Fruit fly (Drosophila melanogaster) whole organism, embryonic: ENCODE data around the gene CG14913.
A peak's percentile ranks its signal among the peaks of the same experiment; 100 is the strongest.

Source experiments
- Ada2b ChIP-seq: fragments of 200-800 bp; sonication (Bioruptor generic); IDR thresholded peaks from 2 replicates; pipeline ENCODE4 v1.3.6; 2022; ENCODE audit warnings: missing biosample characterization, missing genetic modification characterization
- Aef1 ChIP-seq: fragments of 200-800 bp; sonication (Bioruptor generic); IDR thresholded peaks from 3 replicates; pipeline ENCODE4 v1.3.6; 2022; ENCODE audit warnings: missing biosample characterization, missing genetic modification characterization
- Atf-2 ChIP-seq: fragments of 200-800 bp; sonication (Bioruptor generic); optimal IDR thresholded peaks from 2 replicates; lab custom pipeline; 2016; ENCODE audit warnings: missing biosample characterization, missing genetic modification characterization
- CG10366 ChIP-seq: fragments of 200-800 bp; sonication (Bioruptor generic); IDR thresholded peaks from 2 replicates; pipeline ENCODE4 v1.3.6; 2022; ENCODE audit warnings: missing biosample characterization, missing genetic modification characterization
- CG10979 ChIP-seq: fragments of 200-800 bp; sonication (Bioruptor generic); optimal IDR thresholded peaks from 2 replicates; lab custom pipeline; 2018; ENCODE audit warnings: missing biosample characterization, mild to moderate bottlenecking, missing genetic modification characterization, moderate library complexity
- CG11093 ChIP-seq: fragments of 200-800 bp; sonication (Bioruptor generic); IDR thresholded peaks from 3 replicates; pipeline ENCODE4 v1.3.6; 2022; ENCODE audit warnings: missing biosample characterization, missing genetic modification characterization
- CG11398 ChIP-seq: fragments of 200-800 bp; sonication (Bioruptor generic); optimal IDR thresholded peaks from 2 replicates; lab custom pipeline; 2016; ENCODE audit warnings: missing biosample characterization, missing genetic modification characterization
- CG11560 ChIP-seq: fragments of 200-800 bp; sonication (Bioruptor generic); IDR thresholded peaks from 3 replicates; pipeline ENCODE4 v1.3.6; 2022; ENCODE audit warnings: missing biosample characterization, missing genetic modification characterization
- CG12299 ChIP-seq: fragments of 200-800 bp; sonication (Bioruptor generic); optimal IDR thresholded peaks from 2 replicates; lab custom pipeline; 2018; ENCODE audit warnings: missing biosample characterization, mild to moderate bottlenecking, missing genetic modification characterization
- CG14050 ChIP-seq: fragments of 200-800 bp; sonication (Bioruptor generic); IDR thresholded peaks from 3 replicates; pipeline ENCODE4 v1.3.6; 2022; ENCODE audit warnings: missing biosample characterization, missing genetic modification characterization
- CG14710 ChIP-seq: fragments of 200-800 bp; sonication (Bioruptor generic); optimal IDR thresholded peaks from 3 replicates; lab custom pipeline; 2019; ENCODE audit warnings: missing biosample characterization, mild to moderate bottlenecking, missing genetic modification characterization, moderate library complexity
- CG14860 ChIP-seq: fragments of 200-800 bp; sonication (Bioruptor generic); IDR thresholded peaks from 3 replicates; pipeline ENCODE4 v1.3.6; 2022; ENCODE audit warnings: missing biosample characterization, missing genetic modification characterization; ENCODE audit not compliant: partially characterized antibody
- CG16863 ChIP-seq: fragments of 200-800 bp; sonication (Bioruptor generic); optimal IDR thresholded peaks from 3 replicates; lab custom pipeline; 2016; ENCODE audit warnings: missing biosample characterization, missing genetic modification characterization
- CG17359 ChIP-seq: fragments of 200-800 bp; sonication (Bioruptor generic); optimal IDR thresholded peaks from 3 replicates; lab custom pipeline; 2018; ENCODE audit warnings: missing biosample characterization, mild to moderate bottlenecking, missing genetic modification characterization, moderate library complexity
- CG18262 ChIP-seq: fragments of 200-800 bp; optimal IDR thresholded peaks from 3 replicates; lab custom pipeline; 2019; ENCODE audit warnings: missing biosample characterization, mild to moderate bottlenecking, missing genetic modification characterization, moderate library complexity
- CG2120 ChIP-seq: fragments of 200-800 bp; sonication (Bioruptor generic); optimal IDR thresholded peaks from 3 replicates; lab custom pipeline; 2016; ENCODE audit warnings: missing biosample characterization, missing genetic modification characterization
- CG30431 ChIP-seq: fragments of 200-800 bp; sonication (Bioruptor generic); optimal IDR thresholded peaks from 2 replicates; lab custom pipeline; 2017; ENCODE audit warnings: missing biosample characterization, missing genetic modification characterization
- CG31388 ChIP-seq: fragments of 200-800 bp; sonication (Bioruptor generic); optimal IDR thresholded peaks from 2 replicates; lab custom pipeline; 2016; ENCODE audit warnings: missing biosample characterization, missing genetic modification characterization
- CG34376 ChIP-seq: fragments of 200-800 bp; sonication (Bioruptor generic); optimal IDR thresholded peaks from 2 replicates; lab custom pipeline; 2018; ENCODE audit warnings: missing biosample characterization, mild to moderate bottlenecking, missing genetic modification characterization
- CG4328 ChIP-seq: fragments of 200-800 bp; sonication (Bioruptor generic); optimal IDR thresholded peaks from 3 replicates; lab custom pipeline; 2017; ENCODE audit warnings: missing biosample characterization, missing genetic modification reagents, missing genetic modification characterization
- CG4707 ChIP-seq: fragments of 200-800 bp; sonication (Bioruptor generic); optimal IDR thresholded peaks from 2 replicates; lab custom pipeline; 2018; ENCODE audit warnings: missing biosample characterization, mild to moderate bottlenecking, missing genetic modification characterization, moderate library complexity
- D19A ChIP-seq: fragments of 200-800 bp; optimal IDR thresholded peaks from 3 replicates; lab custom pipeline; 2019; ENCODE audit warnings: missing biosample characterization, mild to moderate bottlenecking, missing genetic modification characterization, moderate library complexity
- Eip74EF ChIP-seq, 2 experiments: fragments of 200-800 bp in 1 of 2; fragments of >200 bp in 1 of 2; sonication (Bioruptor generic) in 1 of 2; optimal IDR thresholded peaks; 2 replicates each; lab custom pipeline; 2017 to 2019; ENCODE audit warnings: missing biosample characterization in 2 of 2, missing genetic modification characterization in 2 of 2, mild to moderate bottlenecking in 1 of 2, moderate library complexity in 1 of 2
- Elba2 ChIP-seq: fragments of 200-800 bp; sonication (Bioruptor generic); optimal IDR thresholded peaks from 3 replicates; lab custom pipeline; 2016; ENCODE audit warnings: missing biosample characterization, missing genetic modification characterization
- HHEX ChIP-seq: fragments of 200-800 bp; sonication (Bioruptor generic); optimal IDR thresholded peaks from 3 replicates; lab custom pipeline; 2017; ENCODE audit warnings: missing biosample characterization, mild to moderate bottlenecking, missing genetic modification characterization, missing genetic modification reagents
- Hr78 ChIP-seq, 2 experiments: fragments of 200-800 bp in 1 of 2; fragments of >200 bp in 1 of 2; sonication (Bioruptor generic) in 1 of 2; optimal IDR thresholded peaks; 2 replicates each; lab custom pipeline; 2017 to 2019; ENCODE audit warnings: missing biosample characterization in 2 of 2, missing genetic modification characterization in 2 of 2, mild to moderate bottlenecking in 1 of 2, moderate library complexity in 1 of 2
- MESR4 ChIP-seq: fragments of 200-800 bp; sonication (Bioruptor generic); optimal IDR thresholded peaks from 2 replicates; lab custom pipeline; 2018; ENCODE audit warnings: missing biosample characterization, mild to moderate bottlenecking, missing genetic modification characterization, moderate library complexity
- Nf-YC ChIP-seq: fragments of 200-800 bp; optimal IDR thresholded peaks from 3 replicates; lab custom pipeline; 2019; ENCODE audit warnings: missing biosample characterization, mild to moderate bottlenecking, missing genetic modification characterization, moderate library complexity
- Oaz ChIP-seq: fragments of 200-800 bp; sonication (Bioruptor generic); IDR thresholded peaks from 2 replicates; pipeline ENCODE4 v1.3.6; 2022; ENCODE audit warnings: missing biosample characterization, missing genetic modification characterization
- Xbp1 ChIP-seq: fragments of 200-800 bp; sonication (Bioruptor generic); optimal IDR thresholded peaks from 3 replicates; lab custom pipeline; 2016; ENCODE audit warnings: missing biosample characterization, mild to moderate bottlenecking, missing genetic modification characterization
- abd-A ChIP-seq: fragments of 200-800 bp; sonication (Bioruptor generic); optimal IDR thresholded peaks from 3 replicates; lab custom pipeline; 2019; ENCODE audit warnings: missing biosample characterization, mild to moderate bottlenecking, missing genetic modification characterization, moderate library complexity
- ase ChIP-seq: fragments of 200-800 bp; sonication (Bioruptor generic); IDR thresholded peaks from 3 replicates; pipeline ENCODE4 v1.3.6; 2022; ENCODE audit warnings: missing biosample characterization, missing genetic modification characterization
- bsh ChIP-seq, 2 experiments: fragments of 200-800 bp; sonication (Bioruptor generic); optimal IDR thresholded peaks; 2 replicates each; lab custom pipeline; 2017 to 2018; ENCODE audit warnings: mild to moderate bottlenecking in 2 of 2, missing biosample characterization in 2 of 2, missing genetic modification characterization in 2 of 2, moderate library complexity in 1 of 2
- cato ChIP-seq: fragments of 200-800 bp; sonication (Bioruptor generic); optimal IDR thresholded peaks from 2 replicates; lab custom pipeline; 2016; ENCODE audit warnings: missing biosample characterization, missing genetic modification characterization, borderline replicate concordance
- crp ChIP-seq, 2 experiments: fragments of 200-800 bp; sonication (Bioruptor generic); optimal IDR thresholded peaks; 2 replicates in 1 of 2; 3 replicates in 1 of 2; lab custom pipeline; 2017; ENCODE audit warnings: missing biosample characterization in 2 of 2, missing genetic modification characterization in 2 of 2, mild to moderate bottlenecking in 1 of 2, moderate library complexity in 1 of 2
- dysf ChIP-seq: fragments of 200-800 bp; sonication (Bioruptor generic); IDR thresholded peaks from 3 replicates; pipeline ENCODE4 v1.3.6; 2022; ENCODE audit warnings: missing biosample characterization, missing genetic modification characterization
- ham ChIP-seq: fragments of 200-800 bp; sonication (Bioruptor generic); IDR thresholded peaks from 2 replicates; pipeline ENCODE4 v1.3.6; 2022; ENCODE audit warnings: missing biosample characterization, missing genetic modification characterization
- hbn ChIP-seq: fragments of 200-800 bp; sonication (Bioruptor generic); IDR thresholded peaks from 2 replicates; pipeline ENCODE4 v1.3.6; 2022; ENCODE audit warnings: missing biosample characterization, missing genetic modification characterization; ENCODE audit not compliant: partially characterized antibody
- ind ChIP-seq: fragments of 200-800 bp; sonication (Bioruptor generic); optimal IDR thresholded peaks from 3 replicates; lab custom pipeline; 2016; ENCODE audit warnings: missing biosample characterization, missing genetic modification characterization
- jumu ChIP-seq: fragments of 200-800 bp; sonication (Bioruptor generic); optimal IDR thresholded peaks from 3 replicates; lab custom pipeline; 2016; ENCODE audit warnings: missing biosample characterization, missing genetic modification characterization
- oc ChIP-seq: fragments of 200-800 bp; sonication (Bioruptor generic); optimal IDR thresholded peaks from 2 replicates; lab custom pipeline; 2018; ENCODE audit warnings: missing biosample characterization, mild to moderate bottlenecking, missing genetic modification characterization, moderate library complexity
- odd ChIP-seq: fragments of 200-800 bp; sonication (Bioruptor generic); optimal IDR thresholded peaks from 2 replicates; lab custom pipeline; 2017; ENCODE audit warnings: missing biosample characterization, mild to moderate bottlenecking, missing genetic modification characterization
- pnt ChIP-seq: fragments of 200-800 bp; sonication (Bioruptor generic); optimal IDR thresholded peaks from 3 replicates; lab custom pipeline; 2016; ENCODE audit warnings: missing biosample characterization, missing genetic modification characterization
- ro ChIP-seq: fragments of 200-800 bp; sonication (Bioruptor generic); IDR thresholded peaks from 2 replicates; pipeline ENCODE4 v1.3.6; 2022; ENCODE audit warnings: missing biosample characterization, missing genetic modification characterization
- row ChIP-seq: fragments of 200-800 bp; sonication (Bioruptor generic); IDR thresholded peaks from 3 replicates; pipeline ENCODE4 v1.3.6; 2022; ENCODE audit warnings: missing biosample characterization, missing genetic modification characterization
- sug ChIP-seq: fragments of 200-800 bp; optimal IDR thresholded peaks from 2 replicates; lab custom pipeline; 2019; ENCODE audit warnings: missing biosample characterization, mild to moderate bottlenecking, missing genetic modification characterization, moderate library complexity
- tio ChIP-seq: fragments of 200-800 bp; sonication (Bioruptor generic); optimal IDR thresholded peaks from 2 replicates; lab custom pipeline; 2017; ENCODE audit warnings: missing biosample characterization, missing genetic modification characterization, inconsistent platforms
- trh ChIP-seq: fragments of 200-800 bp; sonication (Bioruptor generic); optimal IDR thresholded peaks from 2 replicates; lab custom pipeline; 2016; ENCODE audit warnings: missing biosample characterization, missing genetic modification characterization
- ttk ChIP-seq: fragments of 200-800 bp; sonication (Bioruptor generic); IDR thresholded peaks from 2 replicates; pipeline ENCODE4 v2.1.2; 2022; ENCODE audit warnings: missing biosample characterization, missing genetic modification characterization
- tx ChIP-seq: fragments of 200-800 bp; sonication (Bioruptor generic); optimal IDR thresholded peaks from 2 replicates; lab custom pipeline; 2016; ENCODE audit warnings: missing biosample characterization, missing genetic modification characterization

Gene CG14913

DNA sequence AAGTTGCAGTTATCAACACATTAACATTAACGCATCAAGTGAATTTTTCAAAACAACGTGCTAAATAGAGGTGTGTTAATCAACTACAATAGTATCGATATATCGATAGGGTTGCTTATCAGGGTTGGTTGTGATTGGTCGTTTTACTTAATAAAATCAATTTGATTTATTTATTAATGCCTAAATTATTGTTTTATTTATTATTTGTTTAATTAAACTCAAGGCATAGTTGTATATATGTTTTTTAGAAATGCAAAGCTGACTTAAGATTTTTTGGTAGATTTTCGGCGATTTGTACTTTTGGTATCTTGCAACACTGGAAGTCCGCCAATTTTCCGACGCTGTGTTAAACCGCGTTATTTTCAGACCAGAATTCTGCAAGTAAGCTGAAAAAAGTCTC is 5.8 kb upstream of the CG14913 start, which contains the start of the genes Art8 and dUTPase (continued):
- TF ChIP-seq Aef1 (GFP tag; lab: Robert Waterston, UW), result peak; percentile 51; the same call in 2 of the 3 replicates
- TF ChIP-seq CG11398 (GFP tag; lab: Kevin White, UChicago), result no peak
- no peak for TF ChIP-seq CG31388
- TF ChIP-seq D19A (tag; lab: Kevin White, UChicago), result peak; percentile 56
- TF ChIP-seq Eip74EF (GFP tag; optimal IDR thresholded peaks at IDR 0.05; lab: Kevin White, UChicago), result peak in 1 of 2 experiments; percentile 34
- TF ChIP-seq Hr78 (GFP tag; optimal IDR thresholded peaks at IDR 0.05; lab: Kevin White, UChicago), result no peak
- no peak for TF ChIP-seq CG11560 (tag; lab: Robert Waterston, UW)
- 0 out of 3 replicates have a peak, but pooled peaks have one; percentile 25 for TF ChIP-seq CG14050
- TF ChIP-seq Oaz, result peak; percentile 33; the same call in 1 of the 2 replicates
- TF ChIP-seq CG10366, result peak; percentile 42
- no peak for TF ChIP-seq tx (GFP tag; lab: Kevin White, UChicago)
- TF ChIP-seq dysf (GFP tag; lab: Robert Waterston, UW), result peak; percentile 54
- TF ChIP-seq CG11093 (GFP tag; lab: Robert Waterston, UW), result no peak
- TF ChIP-seq ind (GFP tag; lab: Kevin White, UChicago), result peak; percentile 77
- peak; percentile 85 for TF ChIP-seq hbn (GFP tag; lab: Robert Waterston, UW)
- TF ChIP-seq jumu (GFP tag; lab: Kevin White, UChicago), result no peak
- no peak for TF ChIP-seq CG4707 (GFP tag; lab: Kevin White, UChicago)
- peak; percentile 26 for TF ChIP-seq MESR4 (GFP tag; lab: Kevin White, UChicago)
- no peak for TF ChIP-seq pnt
- peak; percentile 30 for TF ChIP-seq HHEX (GFP tag; lab: Kevin White, UChicago)
- TF ChIP-seq trh (GFP tag; lab: Kevin White, UChicago), result peak; percentile 4
- peak; percentile 32 for TF ChIP-seq CG16863 (GFP tag; lab: Kevin White, UChicago)
- peak; percentile 53 for TF ChIP-seq tio
- peak; percentile 44 for TF ChIP-seq Elba2 (GFP tag; lab: Kevin White, UChicago)
- peak; percentile 58 for TF ChIP-seq CG34376
- TF ChIP-seq Atf-2 (GFP tag; lab: Kevin White, UChicago), result no peak
- peak; percentile 84 for TF ChIP-seq row (GFP tag; lab: Robert Waterston, UW)
- peak; percentile 66 for TF ChIP-seq CG17359
- TF ChIP-seq CG14860 (GFP tag; lab: Robert Waterston, UW), result peak; percentile 77
- TF ChIP-seq CG2120 (GFP tag; lab: Kevin White, UChicago), result peak; percentile 78
- peak; percentile 69 for TF ChIP-seq CG10979 (tag; lab: Kevin White, UChicago)
- TF ChIP-seq bsh (GFP tag; optimal IDR thresholded peaks at IDR 0.05; lab: Kevin White, UChicago), result peak in 1 of 2 experiments; percentile 70
- TF ChIP-seq Xbp1, result peak; percentile 79
- TF ChIP-seq odd (GFP tag; lab: Kevin White, UChicago), result no peak
- TF ChIP-seq ro, result no peak
- peak; percentile 60; the same call in 2 of the 3 replicates for TF ChIP-seq ase (GFP tag; lab: Robert Waterston, UW)
- TF ChIP-seq sug (tag; lab: Kevin White, UChicago), result peak; percentile 70
- peak; percentile 91 for TF ChIP-seq Nf-YC (tag; lab: Kevin White, UChicago)
- no peak for TF ChIP-seq oc
- TF ChIP-seq Ada2b (GFP tag; lab: Robert Waterston, UW), result peak; percentile 61
- TF ChIP-seq crp (GFP tag; optimal IDR thresholded peaks at IDR 0.05; lab: Kevin White, UChicago), result no peak
- peak; percentile 51 for TF ChIP-seq CG12299 (tag; lab: Kevin White, UChicago)
- TF ChIP-seq cato (GFP tag; lab: Kevin White, UChicago), result peak; percentile 57
- peak; percentile 90 for TF ChIP-seq CG14710 (tag; lab: Kevin White, UChicago)
- TF ChIP-seq abd-A, result no peak
- peak; percentile 75 for TF ChIP-seq CG18262 (tag; lab: Kevin White, UChicago)
- TF ChIP-seq CG4328 (GFP tag; lab: Kevin White, UChicago), result peak; percentile 21
- no peak for TF ChIP-seq ham
- TF ChIP-seq CG30431 (GFP tag; lab: Kevin White, UChicago), result peak; percentile 25
- TF ChIP-seq ttk (GFP tag; lab: Robert Waterston, UW), result peak; percentile 29; the same call in 1 of the 2 replicates
